Worm (Caenorhabditis elegans) whole organism, L4/young adult: ENCODE measurements around the gene srxa-4.

Source experiments
- W03F9.2 ChIP-seq: fragments of 150-350 bp; optimal IDR thresholded peaks from 2 replicates; lab custom pipeline; 2014; ENCODE audit warnings: missing biosample characterization, missing genetic modification characterization
- dao-5 ChIP-seq: sonication (generic microtip); optimal IDR thresholded peaks from 2 replicates; lab custom pipeline; 2016; ENCODE audit warnings: missing genotype, missing genetic modification characterization, moderate library complexity, missing compliant biosample characterization
- him-1 ChIP-seq: sonication (generic microtip); optimal IDR thresholded peaks from 2 replicates; lab custom pipeline; 2016; ENCODE audit warnings: missing genotype, missing genetic modification reagents, missing genetic modification characterization, missing compliant biosample characterization

DNA sequence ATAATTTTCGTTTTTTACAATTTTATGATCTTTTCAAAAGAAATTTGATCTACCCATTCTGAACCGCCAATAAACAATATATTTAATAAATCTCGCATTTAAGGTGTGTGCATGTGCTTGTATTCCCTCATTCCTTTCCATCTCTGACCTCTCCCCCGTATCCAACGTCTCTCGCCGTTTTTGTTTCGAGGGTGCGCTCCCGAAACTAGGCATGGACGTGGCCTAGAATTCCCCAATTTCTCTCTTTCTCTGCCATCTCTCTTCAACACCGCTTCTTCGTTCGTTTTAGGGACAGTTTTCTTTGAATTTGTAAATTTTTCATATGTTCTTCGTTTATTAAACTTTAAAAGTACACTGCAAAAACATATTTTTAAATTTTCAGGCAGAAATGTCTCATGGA, 45.2 kb downstream of the srxa-4 start, which contains the start of gene F25E5.1:
- TF ChIP-seq dao-5 (tag; lab: Kevin White, UChicago) (no peak), him-1 (tag; lab: Kevin White, UChicago) (no peak), W03F9.2 (tag; lab: Kevin White, UChicago) (no peak)
